Worm (Caenorhabditis elegans) whole organism, L2 larva: ENCODE data around the gene nlp-53.
A peak's percentile ranks its signal among the peaks of the same experiment; 100 is the strongest.

ENCODE experiments used
- C34F6.9 ChIP-seq: fragments of 150-350 bp; optimal IDR thresholded peaks from 2 replicates; lab custom pipeline; 2014; ENCODE audit warnings: missing biosample characterization, missing genetic modification characterization
- F13H6.1 ChIP-seq: sonication (generic microtip); optimal IDR thresholded peaks from 2 replicates; lab custom pipeline; 2016; ENCODE audit warnings: missing genetic modification characterization, missing compliant biosample characterization
- R02D3.7 ChIP-seq: fragments of 150-350 bp; optimal IDR thresholded peaks from 2 replicates; lab custom pipeline; 2014; ENCODE audit warnings: missing biosample characterization, missing genetic modification characterization
- Y55F3AM.14 ChIP-seq: fragments of 200-800 bp; sonication (Bioruptor generic); optimal IDR thresholded peaks from 2 replicates; lab custom pipeline; 2018; ENCODE audit warnings: mild to moderate bottlenecking, missing genetic modification characterization, missing compliant biosample characterization
- ZK546.5 ChIP-seq: sonication (generic microtip); optimal IDR thresholded peaks from 2 replicates; lab custom pipeline; 2017; ENCODE audit warnings: missing biosample characterization, missing genetic modification characterization
- alr-1 ChIP-seq: fragments of 150-350 bp; optimal IDR thresholded peaks from 2 replicates; lab custom pipeline; 2014; ENCODE audit warnings: missing biosample characterization, missing genetic modification characterization
- aly-2 ChIP-seq: fragments of 150-350 bp; optimal IDR thresholded peaks from 2 replicates; lab custom pipeline; 2014; ENCODE audit warnings: missing biosample characterization, missing genetic modification characterization
- ama-1 ChIP-seq: fragments of 150-350 bp; optimal IDR thresholded peaks from 2 replicates; lab custom pipeline; 2018; ENCODE audit warnings: inconsistent platforms
- blmp-1 ChIP-seq: sonication (generic microtip); optimal IDR thresholded peaks from 2 replicates; lab custom pipeline; 2017; ENCODE audit warnings: missing genetic modification characterization, mild to moderate bottlenecking, missing compliant biosample characterization, antibody characterized with exemption, moderate library complexity; ENCODE audit not compliant: insufficient read depth
- ceh-82 ChIP-seq: fragments of 150-350 bp; optimal IDR thresholded peaks from 2 replicates; lab custom pipeline; 2014; ENCODE audit warnings: missing biosample characterization, missing genetic modification characterization
- crh-2 ChIP-seq: sonication (generic microtip); optimal IDR thresholded peaks from 2 replicates; lab custom pipeline; 2017; ENCODE audit warnings: missing biosample characterization, missing genetic modification characterization
- dmd-4 ChIP-seq: sonication (generic microtip); optimal IDR thresholded peaks from 2 replicates; lab custom pipeline; 2017; ENCODE audit warnings: missing biosample characterization, missing genetic modification characterization
- egl-27 ChIP-seq: sonication (generic microtip); optimal IDR thresholded peaks from 3 replicates; lab custom pipeline; 2017; ENCODE audit warnings: missing biosample characterization, missing genetic modification reagents, missing genetic modification characterization
- elt-1 ChIP-seq: fragments of 150-350 bp; optimal IDR thresholded peaks from 2 replicates; lab custom pipeline; 2014; ENCODE audit warnings: missing biosample characterization, missing genetic modification characterization
- elt-3 ChIP-seq: sonication (generic microtip); optimal IDR thresholded peaks from 2 replicates; lab custom pipeline; 2017; ENCODE audit warnings: missing biosample characterization, missing genetic modification characterization
- fos-1 ChIP-seq: fragments of 150-350 bp; optimal IDR thresholded peaks from 2 replicates; lab custom pipeline; 2014; ENCODE audit warnings: missing biosample characterization, missing genetic modification characterization
- gmeb-1 ChIP-seq: fragments of 150-350 bp; optimal IDR thresholded peaks from 2 replicates; lab custom pipeline; 2014; ENCODE audit warnings: missing biosample characterization, missing genetic modification characterization
- lin-11 ChIP-seq: fragments of 150-350 bp; sonication (generic microtip); optimal IDR thresholded peaks from 2 replicates; lab custom pipeline; 2014; ENCODE audit warnings: missing biosample characterization, missing genetic modification characterization, inconsistent platforms, mixed read lengths
- lin-13 ChIP-seq: fragments of 150-350 bp; optimal IDR thresholded peaks from 2 replicates; lab custom pipeline; 2014; ENCODE audit warnings: missing biosample characterization, missing genetic modification reagents, missing genetic modification characterization
- lin-39 ChIP-seq: fragments of 150-350 bp; optimal IDR thresholded peaks from 2 replicates; lab custom pipeline; 2014; ENCODE audit warnings: missing biosample characterization, missing genetic modification reagents, missing genetic modification characterization
- lsy-2 ChIP-seq, 2 experiments: fragments of 150-350 bp in 1 of 2; sonication (generic microtip) in 1 of 2; optimal IDR thresholded peaks; 2 replicates each; lab custom pipeline; 2014 to 2017; ENCODE audit warnings: missing biosample characterization in 2 of 2, missing genetic modification characterization in 2 of 2
- mab-5 ChIP-seq: fragments of 150-350 bp; optimal IDR thresholded peaks from 2 replicates; lab custom pipeline; 2014; ENCODE audit warnings: missing biosample characterization, missing genetic modification characterization
- mbf-1 ChIP-seq: sonication (generic microtip); optimal IDR thresholded peaks from 2 replicates; lab custom pipeline; 2017; ENCODE audit warnings: missing biosample characterization, missing genetic modification characterization
- mdl-1 ChIP-seq, 2 experiments: fragments of 150-350 bp in 1 of 2; sonication (generic microtip) in 1 of 2; optimal IDR thresholded peaks; 2 replicates each; lab custom pipeline; 2017; ENCODE audit warnings: missing biosample characterization in 2 of 2, missing genetic modification characterization in 2 of 2
- nhr-10 ChIP-seq: sonication (generic microtip); optimal IDR thresholded peaks from 2 replicates; lab custom pipeline; 2017; ENCODE audit warnings: missing biosample characterization, missing genetic modification characterization
- nhr-11 ChIP-seq: fragments of 150-350 bp; optimal IDR thresholded peaks from 2 replicates; lab custom pipeline; 2014; ENCODE audit warnings: missing biosample characterization, missing genetic modification characterization
- nhr-129 ChIP-seq: fragments of 150-350 bp; optimal IDR thresholded peaks from 2 replicates; lab custom pipeline; 2014; ENCODE audit warnings: missing biosample characterization, missing genetic modification characterization
- nhr-21 ChIP-seq: fragments of 150-350 bp; optimal IDR thresholded peaks from 2 replicates; lab custom pipeline; 2014; ENCODE audit warnings: missing biosample characterization, missing genetic modification characterization
- nhr-23 ChIP-seq: fragments of 150-350 bp; optimal IDR thresholded peaks from 2 replicates; lab custom pipeline; 2014; ENCODE audit warnings: missing biosample characterization, missing genetic modification reagents, missing genetic modification characterization
- nhr-237 ChIP-seq: fragments of 150-350 bp; optimal IDR thresholded peaks from 2 replicates; lab custom pipeline; 2014; ENCODE audit warnings: missing biosample characterization, missing genetic modification characterization
- nhr-25 ChIP-seq: fragments of 150-350 bp; sonication (generic microtip); optimal IDR thresholded peaks from 3 replicates; lab custom pipeline; 2014; ENCODE audit warnings: missing biosample characterization, missing genetic modification characterization
- nhr-6 ChIP-seq: fragments of 150-350 bp; optimal IDR thresholded peaks from 2 replicates; lab custom pipeline; 2014; ENCODE audit warnings: missing biosample characterization, missing genetic modification characterization
- nhr-77 ChIP-seq: fragments of 150-350 bp; optimal IDR thresholded peaks from 2 replicates; lab custom pipeline; 2014; ENCODE audit warnings: missing biosample characterization, missing genetic modification characterization
- peb-1 ChIP-seq: fragments of 150-350 bp; optimal IDR thresholded peaks from 2 replicates; lab custom pipeline; 2014; ENCODE audit warnings: missing biosample characterization, missing genetic modification characterization
- sem-4 ChIP-seq: fragments of 150-350 bp; optimal IDR thresholded peaks from 2 replicates; lab custom pipeline; 2014; ENCODE audit warnings: missing biosample characterization, missing genetic modification reagents, missing genetic modification characterization
- skn-1 ChIP-seq: sonication (generic microtip); optimal IDR thresholded peaks from 2 replicates; lab custom pipeline; 2017; ENCODE audit warnings: missing biosample characterization, missing genetic modification characterization
- sma-3 ChIP-seq: sonication (generic microtip); optimal IDR thresholded peaks from 2 replicates; lab custom pipeline; 2016; ENCODE audit warnings: missing genetic modification reagents, missing genetic modification characterization, missing compliant biosample characterization
- sma-9 ChIP-seq, 2 experiments: fragments of 150-350 bp in 1 of 2; sonication (generic microtip) in 1 of 2; optimal IDR thresholded peaks; 2 replicates each; lab custom pipeline; 2014 to 2016; ENCODE audit warnings: missing genetic modification characterization in 2 of 2, mild to moderate bottlenecking in 1 of 2, missing biosample characterization in 1 of 2, missing compliant biosample characterization in 1 of 2, missing genetic modification reagents in 1 of 2, moderate library complexity in 1 of 2
- snpc-4 ChIP-seq: fragments of 150-350 bp; optimal IDR thresholded peaks from 2 replicates; lab custom pipeline; 2014; ENCODE audit warnings: missing biosample characterization, missing genetic modification characterization
- unc-39 ChIP-seq: fragments of 150-350 bp; optimal IDR thresholded peaks from 2 replicates; lab custom pipeline; 2014; ENCODE audit warnings: missing biosample characterization, missing genetic modification characterization
- unc-55 ChIP-seq: fragments of 150-350 bp; sonication (generic microtip); optimal IDR thresholded peaks from 3 replicates; lab custom pipeline; 2014; ENCODE audit warnings: missing biosample characterization, missing genetic modification reagents, missing genetic modification characterization
- unc-62 ChIP-seq: fragments of 150-350 bp; optimal IDR thresholded peaks from 2 replicates; lab custom pipeline; 2014; ENCODE audit warnings: missing biosample characterization, missing genetic modification reagents, missing genetic modification characterization
- zag-1 ChIP-seq: fragments of 150-350 bp; optimal IDR thresholded peaks from 2 replicates; lab custom pipeline; 2014; ENCODE audit warnings: missing biosample characterization, missing genetic modification characterization
- ztf-11 ChIP-seq: sonication (generic microtip); optimal IDR thresholded peaks from 2 replicates; lab custom pipeline; 2017; ENCODE audit warnings: missing biosample characterization, missing genetic modification characterization
- ztf-4 ChIP-seq: fragments of 150-350 bp; optimal IDR thresholded peaks from 2 replicates; lab custom pipeline; 2014; ENCODE audit warnings: missing biosample characterization, missing genetic modification characterization

The nlp-53 gene

DNA sequence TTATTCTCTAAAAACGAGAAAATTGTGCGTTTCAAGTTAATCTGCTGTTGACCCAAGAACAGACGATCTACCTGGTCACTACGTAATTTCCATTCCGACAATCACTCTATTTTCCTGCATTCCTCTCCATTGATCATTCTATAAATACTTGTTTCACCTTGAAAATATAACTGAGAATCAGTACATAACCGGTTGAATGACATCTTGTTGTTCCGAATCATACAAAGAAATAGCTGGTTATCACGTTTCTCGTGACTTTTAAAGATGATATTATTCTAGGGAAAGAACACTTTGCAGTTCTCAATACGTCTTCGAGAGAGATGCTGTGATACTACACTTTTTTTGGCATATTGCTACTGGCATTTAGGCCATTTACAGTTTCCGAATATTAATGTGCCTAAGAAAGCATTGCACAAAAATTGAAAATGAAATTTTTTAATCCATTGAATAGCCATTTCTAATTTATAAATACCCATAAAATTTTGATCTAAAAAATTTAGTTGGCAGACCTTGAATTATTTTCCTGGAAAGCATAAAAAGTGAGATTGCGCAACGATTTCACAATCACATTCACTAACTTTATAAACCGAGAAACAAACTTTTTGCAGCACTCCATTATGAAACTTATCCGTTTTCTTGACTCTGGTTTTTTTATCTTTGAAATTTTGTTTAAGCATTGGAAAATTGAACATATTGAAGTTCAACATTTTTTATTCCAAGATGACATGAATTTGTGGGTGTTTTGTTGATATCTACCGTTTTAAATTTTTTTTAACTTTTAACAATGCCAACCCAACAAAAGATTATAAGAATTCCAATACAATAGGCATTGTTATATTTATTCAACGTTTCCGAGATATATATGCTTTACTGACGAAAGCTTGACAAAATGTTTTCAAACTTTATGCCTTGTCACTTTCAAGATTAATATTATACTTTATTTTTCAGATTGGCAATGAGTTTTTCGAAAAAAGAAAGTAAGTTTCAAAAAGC lies 45.3 kb downstream of the nlp-53 start, which contains the start of gene C04A11.5:
C04A11.5 (plus strand) TSS at position 943 of the 993 bp plus-strand sequence.
- TF ChIP-seq unc-62 (GFP tag; lab: Kevin White, UChicago), result no peak
- TF ChIP-seq nhr-25 (tag; lab: Kevin White, UChicago), result peak; percentile 61
- no peak for TF ChIP-seq ama-1 (lab: Kevin White, UChicago)
- no peak for TF ChIP-seq aly-2 (tag; lab: Kevin White, UChicago)
- TF ChIP-seq mdl-1 (tag; optimal IDR thresholded peaks at IDR 0.05; lab: Kevin White, UChicago), result no peak
- no peak for TF ChIP-seq Y55F3AM.14 (GFP tag; lab: Kevin White, UChicago)
- no peak for TF ChIP-seq dmd-4 (tag; lab: Kevin White, UChicago)
- TF ChIP-seq ztf-4 (tag; lab: Kevin White, UChicago), result no peak
- TF ChIP-seq egl-27, result no peak
- TF ChIP-seq nhr-129 (tag; lab: Kevin White, UChicago), result peak; percentile 23
- no peak for TF ChIP-seq nhr-23
- TF ChIP-seq lin-39 (tag; lab: Kevin White, UChicago), result no peak
- TF ChIP-seq ceh-82 (tag; lab: Kevin White, UChicago), result no peak
- TF ChIP-seq nhr-6 (tag; lab: Kevin White, UChicago), result no peak
- TF ChIP-seq nhr-237 (tag; lab: Kevin White, UChicago), result no peak
- no peak for TF ChIP-seq gmeb-1 (tag; lab: Kevin White, UChicago)
- peak; percentile 80 for TF ChIP-seq sma-9 (GFP tag; optimal IDR thresholded peaks at IDR 0.05; lab: Kevin White, UChicago)
- TF ChIP-seq sma-9 (tag; optimal IDR thresholded peaks at IDR 0.05; lab: Kevin White, UChicago), result no peak
- TF ChIP-seq alr-1 (tag; lab: Kevin White, UChicago), result no peak
- peak; percentile 36 for TF ChIP-seq blmp-1
- TF ChIP-seq mab-5 (tag; lab: Kevin White, UChicago), result no peak
- peak; percentile 38 for TF ChIP-seq nhr-21
- TF ChIP-seq F13H6.1, result no peak
- TF ChIP-seq ztf-11 (tag; lab: Kevin White, UChicago), result no peak
- TF ChIP-seq R02D3.7 (tag; lab: Kevin White, UChicago), result no peak
- TF ChIP-seq unc-55, result no peak
- no peak for TF ChIP-seq skn-1 (tag; lab: Kevin White, UChicago)
- TF ChIP-seq lsy-2 (tag; optimal IDR thresholded peaks at IDR 0.05; lab: Kevin White, UChicago), result no peak
- TF ChIP-seq fos-1, result no peak
- no peak for TF ChIP-seq unc-39 (tag; lab: Kevin White, UChicago)
- no peak for TF ChIP-seq sem-4 (tag; lab: Kevin White, UChicago)
- peak; percentile 28 for TF ChIP-seq sma-3
- no peak for TF ChIP-seq C34F6.9 (tag; lab: Kevin White, UChicago)

DNA sequence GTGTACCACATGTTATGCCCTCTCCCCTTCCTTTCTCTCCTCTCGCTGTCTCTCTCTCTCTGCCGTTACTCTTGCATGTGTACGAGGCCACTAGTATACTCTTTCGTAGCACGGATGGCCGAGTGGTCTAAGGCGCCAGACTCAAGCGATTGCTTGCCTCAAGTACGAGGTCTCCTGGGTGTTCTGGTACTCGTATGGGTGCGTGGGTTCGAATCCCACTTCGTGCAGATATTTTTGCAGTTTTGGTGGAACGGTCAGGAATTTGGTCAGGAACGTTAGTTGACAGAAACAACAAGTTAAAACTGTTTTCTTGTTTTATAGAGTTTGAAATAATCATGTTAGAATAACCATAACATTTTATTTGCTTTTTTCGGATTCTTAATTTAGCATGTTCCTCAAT lies 46.8 kb downstream of the nlp-53 start:
- TF ChIP-seq nhr-237 (tag; lab: Kevin White, UChicago), result no peak
- TF ChIP-seq R02D3.7 (tag; lab: Kevin White, UChicago), result no peak
- no peak for TF ChIP-seq dmd-4 (tag; lab: Kevin White, UChicago)
- no peak for TF ChIP-seq nhr-23
- no peak for TF ChIP-seq alr-1 (tag; lab: Kevin White, UChicago)
- TF ChIP-seq aly-2 (tag; lab: Kevin White, UChicago), result no peak
- TF ChIP-seq C34F6.9 (tag; lab: Kevin White, UChicago), result peak; percentile 79
- TF ChIP-seq lin-39 (tag; lab: Kevin White, UChicago), result peak; percentile 23
- peak; percentile 86 for TF ChIP-seq F13H6.1
- peak; percentile 47 for TF ChIP-seq zag-1
- no peak for TF ChIP-seq mbf-1 (tag; lab: Kevin White, UChicago)
- peak; percentile 94 for TF ChIP-seq sma-9 (GFP tag; optimal IDR thresholded peaks at IDR 0.05; lab: Kevin White, UChicago)
- TF ChIP-seq sma-9 (tag; optimal IDR thresholded peaks at IDR 0.05; lab: Kevin White, UChicago), result no peak
- peak; percentile 75 for TF ChIP-seq gmeb-1 (tag; lab: Kevin White, UChicago)
- peak; percentile 95 for TF ChIP-seq nhr-129 (tag; lab: Kevin White, UChicago)
- TF ChIP-seq mab-5 (tag; lab: Kevin White, UChicago), result peak; percentile 60
- TF ChIP-seq crh-2 (tag; lab: Kevin White, UChicago), result peak; percentile 85
- peak; percentile 60 for TF ChIP-seq nhr-6 (tag; lab: Kevin White, UChicago)
- TF ChIP-seq mdl-1 (tag; optimal IDR thresholded peaks at IDR 0.05; lab: Kevin White, UChicago), result peak in 1 of 2 experiments; percentile 2
- peak; percentile 73 for TF ChIP-seq lin-13 (GFP tag; lab: Kevin White, UChicago)
- peak; percentile 85 for TF ChIP-seq nhr-21
- TF ChIP-seq egl-27, result peak; percentile 84
- peak; percentile 65 for TF ChIP-seq fos-1
- TF ChIP-seq unc-62 (GFP tag; lab: Kevin White, UChicago), result no peak
- TF ChIP-seq peb-1 (tag; lab: Kevin White, UChicago), result no peak
- peak; percentile 69 for TF ChIP-seq unc-55
- peak; percentile 80 for TF ChIP-seq Y55F3AM.14 (GFP tag; lab: Kevin White, UChicago)
- peak; percentile 60 to 65 for TF ChIP-seq lsy-2 (tag; optimal IDR thresholded peaks at IDR 0.05; lab: Kevin White, UChicago)
- TF ChIP-seq nhr-11 (tag; lab: Kevin White, UChicago), result peak; percentile 73
- peak; percentile 18 for TF ChIP-seq unc-39 (tag; lab: Kevin White, UChicago)
- TF ChIP-seq snpc-4 (tag; lab: Kevin White, UChicago), result peak; percentile 58
- TF ChIP-seq ZK546.5, result no peak
- peak; percentile 78 for TF ChIP-seq lin-11 (tag; lab: Kevin White, UChicago)
- TF ChIP-seq nhr-77, result peak; percentile 20
- TF ChIP-seq elt-1 (tag; lab: Kevin White, UChicago), result no peak
- TF ChIP-seq nhr-10 (tag; lab: Kevin White, UChicago), result peak; percentile 52
- TF ChIP-seq skn-1 (tag; lab: Kevin White, UChicago), result no peak
- peak; percentile 34 for TF ChIP-seq ztf-11 (tag; lab: Kevin White, UChicago)
- no peak for TF ChIP-seq nhr-25 (tag; lab: Kevin White, UChicago)
- TF ChIP-seq elt-3, result no peak
